Worm (Caenorhabditis elegans) whole organism, young adult: ENCODE measurements around the gene srv-9.

ENCODE experiments used
- Y53F4B.3 ChIP-seq: fragments of 200-800 bp; sonication (Bioruptor generic); IDR thresholded peaks from 2 replicates; pipeline ENCODE4 v1.3.6; 2022; ENCODE audit warnings: missing genetic modification reagents, missing genetic modification characterization, missing compliant biosample characterization
- mxl-1 ChIP-seq: sonication (generic microtip); optimal IDR thresholded peaks from 2 replicates; lab custom pipeline; 2016; ENCODE audit warnings: missing genetic modification characterization, missing compliant biosample characterization

DNA sequence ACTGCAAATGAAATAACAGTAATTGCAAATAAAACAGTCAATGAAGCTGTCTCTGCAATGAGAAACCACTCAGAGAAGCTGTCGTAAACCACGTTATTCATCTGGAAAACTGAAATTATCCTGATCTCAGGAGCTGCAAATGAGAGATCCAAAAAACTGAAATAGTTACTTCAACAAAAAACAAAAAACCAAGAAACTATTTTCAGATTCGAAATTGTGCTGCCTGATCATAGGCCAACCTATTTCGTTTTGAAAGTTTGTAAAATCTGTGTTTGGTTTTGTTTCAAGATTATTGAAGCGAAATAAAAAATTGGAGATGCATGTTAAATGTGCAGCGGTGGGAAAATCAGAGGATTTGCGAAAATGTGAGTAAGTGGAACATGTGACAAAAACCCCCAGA lies 2.3 kb downstream of the srv-9 start, which contains the start of gene srv-8:
- no peak for TF ChIP-seq mxl-1
- TF ChIP-seq Y53F4B.3 (GFP tag; lab: Robert Waterston, UW), result no peak
